Worm (Caenorhabditis elegans) whole organism, L2 larva: ENCODE data around the gene pitr-5.

Source experiments
- C34F6.9 ChIP-seq: fragments of 150-350 bp; optimal IDR thresholded peaks from 2 replicates; lab custom pipeline; 2014; ENCODE audit warnings: missing biosample characterization, missing genetic modification characterization
- F13H6.1 ChIP-seq: sonication (generic microtip); optimal IDR thresholded peaks from 2 replicates; lab custom pipeline; 2016; ENCODE audit warnings: missing genetic modification characterization, missing compliant biosample characterization
- R02D3.7 ChIP-seq: fragments of 150-350 bp; optimal IDR thresholded peaks from 2 replicates; lab custom pipeline; 2014; ENCODE audit warnings: missing biosample characterization, missing genetic modification characterization
- ZK546.5 ChIP-seq: sonication (generic microtip); optimal IDR thresholded peaks from 2 replicates; lab custom pipeline; 2017; ENCODE audit warnings: missing biosample characterization, missing genetic modification characterization
- ama-1 ChIP-seq: fragments of 150-350 bp; optimal IDR thresholded peaks from 2 replicates; lab custom pipeline; 2018; ENCODE audit warnings: inconsistent platforms
- blmp-1 ChIP-seq: sonication (generic microtip); optimal IDR thresholded peaks from 2 replicates; lab custom pipeline; 2017; ENCODE audit warnings: missing genetic modification characterization, mild to moderate bottlenecking, missing compliant biosample characterization, antibody characterized with exemption, moderate library complexity; ENCODE audit not compliant: insufficient read depth
- ceh-16 ChIP-seq: fragments of 150-350 bp; optimal IDR thresholded peaks from 2 replicates; lab custom pipeline; 2014; ENCODE audit warnings: missing biosample characterization, missing genetic modification characterization
- ceh-82 ChIP-seq: fragments of 150-350 bp; optimal IDR thresholded peaks from 2 replicates; lab custom pipeline; 2014; ENCODE audit warnings: missing biosample characterization, missing genetic modification characterization
- crh-2 ChIP-seq: sonication (generic microtip); optimal IDR thresholded peaks from 2 replicates; lab custom pipeline; 2017; ENCODE audit warnings: missing biosample characterization, missing genetic modification characterization
- elt-1 ChIP-seq: fragments of 150-350 bp; optimal IDR thresholded peaks from 2 replicates; lab custom pipeline; 2014; ENCODE audit warnings: missing biosample characterization, missing genetic modification characterization
- elt-3 ChIP-seq: sonication (generic microtip); optimal IDR thresholded peaks from 2 replicates; lab custom pipeline; 2017; ENCODE audit warnings: missing biosample characterization, missing genetic modification characterization
- fos-1 ChIP-seq: fragments of 150-350 bp; optimal IDR thresholded peaks from 2 replicates; lab custom pipeline; 2014; ENCODE audit warnings: missing biosample characterization, missing genetic modification characterization
- gmeb-1 ChIP-seq: fragments of 150-350 bp; optimal IDR thresholded peaks from 2 replicates; lab custom pipeline; 2014; ENCODE audit warnings: missing biosample characterization, missing genetic modification characterization
- lin-11 ChIP-seq: fragments of 150-350 bp; sonication (generic microtip); optimal IDR thresholded peaks from 2 replicates; lab custom pipeline; 2014; ENCODE audit warnings: missing biosample characterization, missing genetic modification characterization, inconsistent platforms, mixed read lengths
- lin-13 ChIP-seq: fragments of 150-350 bp; optimal IDR thresholded peaks from 2 replicates; lab custom pipeline; 2014; ENCODE audit warnings: missing biosample characterization, missing genetic modification reagents, missing genetic modification characterization
- lin-39 ChIP-seq: fragments of 150-350 bp; optimal IDR thresholded peaks from 2 replicates; lab custom pipeline; 2014; ENCODE audit warnings: missing biosample characterization, missing genetic modification reagents, missing genetic modification characterization
- lsy-2 ChIP-seq, 2 experiments: fragments of 150-350 bp in 1 of 2; sonication (generic microtip) in 1 of 2; optimal IDR thresholded peaks; 2 replicates each; lab custom pipeline; 2014 to 2017; ENCODE audit warnings: missing biosample characterization in 2 of 2, missing genetic modification characterization in 2 of 2
- mab-5 ChIP-seq: fragments of 150-350 bp; optimal IDR thresholded peaks from 2 replicates; lab custom pipeline; 2014; ENCODE audit warnings: missing biosample characterization, missing genetic modification characterization
- mbf-1 ChIP-seq: sonication (generic microtip); optimal IDR thresholded peaks from 2 replicates; lab custom pipeline; 2017; ENCODE audit warnings: missing biosample characterization, missing genetic modification characterization
- mdl-1 ChIP-seq, 2 experiments: fragments of 150-350 bp in 1 of 2; sonication (generic microtip) in 1 of 2; optimal IDR thresholded peaks; 2 replicates each; lab custom pipeline; 2017; ENCODE audit warnings: missing biosample characterization in 2 of 2, missing genetic modification characterization in 2 of 2
- nhr-10 ChIP-seq: sonication (generic microtip); optimal IDR thresholded peaks from 2 replicates; lab custom pipeline; 2017; ENCODE audit warnings: missing biosample characterization, missing genetic modification characterization
- nhr-11 ChIP-seq: fragments of 150-350 bp; optimal IDR thresholded peaks from 2 replicates; lab custom pipeline; 2014; ENCODE audit warnings: missing biosample characterization, missing genetic modification characterization
- nhr-12 ChIP-seq: fragments of 150-350 bp; optimal IDR thresholded peaks from 2 replicates; lab custom pipeline; 2014; ENCODE audit warnings: missing biosample characterization, missing genetic modification characterization
- nhr-129 ChIP-seq: fragments of 150-350 bp; optimal IDR thresholded peaks from 2 replicates; lab custom pipeline; 2014; ENCODE audit warnings: missing biosample characterization, missing genetic modification characterization
- nhr-21 ChIP-seq: fragments of 150-350 bp; optimal IDR thresholded peaks from 2 replicates; lab custom pipeline; 2014; ENCODE audit warnings: missing biosample characterization, missing genetic modification characterization
- nhr-23 ChIP-seq: fragments of 150-350 bp; optimal IDR thresholded peaks from 2 replicates; lab custom pipeline; 2014; ENCODE audit warnings: missing biosample characterization, missing genetic modification reagents, missing genetic modification characterization
- nhr-237 ChIP-seq: fragments of 150-350 bp; optimal IDR thresholded peaks from 2 replicates; lab custom pipeline; 2014; ENCODE audit warnings: missing biosample characterization, missing genetic modification characterization
- nhr-25 ChIP-seq: fragments of 150-350 bp; sonication (generic microtip); optimal IDR thresholded peaks from 3 replicates; lab custom pipeline; 2014; ENCODE audit warnings: missing biosample characterization, missing genetic modification characterization
- peb-1 ChIP-seq: fragments of 150-350 bp; optimal IDR thresholded peaks from 2 replicates; lab custom pipeline; 2014; ENCODE audit warnings: missing biosample characterization, missing genetic modification characterization
- sem-4 ChIP-seq: fragments of 150-350 bp; optimal IDR thresholded peaks from 2 replicates; lab custom pipeline; 2014; ENCODE audit warnings: missing biosample characterization, missing genetic modification reagents, missing genetic modification characterization
- skn-1 ChIP-seq: sonication (generic microtip); optimal IDR thresholded peaks from 2 replicates; lab custom pipeline; 2017; ENCODE audit warnings: missing biosample characterization, missing genetic modification characterization
- sma-3 ChIP-seq: sonication (generic microtip); optimal IDR thresholded peaks from 2 replicates; lab custom pipeline; 2016; ENCODE audit warnings: missing genetic modification reagents, missing genetic modification characterization, missing compliant biosample characterization
- sma-9 ChIP-seq, 2 experiments: fragments of 150-350 bp in 1 of 2; sonication (generic microtip) in 1 of 2; optimal IDR thresholded peaks; 2 replicates each; lab custom pipeline; 2014 to 2016; ENCODE audit warnings: missing genetic modification characterization in 2 of 2, mild to moderate bottlenecking in 1 of 2, missing biosample characterization in 1 of 2, missing compliant biosample characterization in 1 of 2, missing genetic modification reagents in 1 of 2, moderate library complexity in 1 of 2
- unc-55 ChIP-seq: fragments of 150-350 bp; sonication (generic microtip); optimal IDR thresholded peaks from 3 replicates; lab custom pipeline; 2014; ENCODE audit warnings: missing biosample characterization, missing genetic modification reagents, missing genetic modification characterization
- unc-62 ChIP-seq: fragments of 150-350 bp; optimal IDR thresholded peaks from 2 replicates; lab custom pipeline; 2014; ENCODE audit warnings: missing biosample characterization, missing genetic modification reagents, missing genetic modification characterization
- zag-1 ChIP-seq: fragments of 150-350 bp; optimal IDR thresholded peaks from 2 replicates; lab custom pipeline; 2014; ENCODE audit warnings: missing biosample characterization, missing genetic modification characterization
- ztf-1 ChIP-seq: fragments of 200-800 bp; sonication (Bioruptor generic); conservative IDR thresholded peaks from 2 replicates; pipeline ENCODE4 v1.3.6; 2022; ENCODE audit warnings: missing genetic modification characterization, missing compliant biosample characterization
- ztf-11 ChIP-seq: sonication (generic microtip); optimal IDR thresholded peaks from 2 replicates; lab custom pipeline; 2017; ENCODE audit warnings: missing biosample characterization, missing genetic modification characterization
- ztf-4 ChIP-seq: fragments of 150-350 bp; optimal IDR thresholded peaks from 2 replicates; lab custom pipeline; 2014; ENCODE audit warnings: missing biosample characterization, missing genetic modification characterization

pitr-5 gene

ce11 chrV:7231524-7231923 is 46.9 kb downstream of the pitr-5 start:
- TF ChIP-seq ceh-16 (tag; lab: Kevin White, UChicago): no peak
- TF ChIP-seq ztf-11: no peak
- TF ChIP-seq nhr-10 (tag; lab: Kevin White, UChicago): no peak
- no peak for TF ChIP-seq lin-13
- no peak for TF ChIP-seq lin-39 (tag; lab: Kevin White, UChicago)
- TF ChIP-seq nhr-129 (tag; lab: Kevin White, UChicago): no peak
- no peak for TF ChIP-seq lsy-2 (tag; optimal IDR thresholded peaks at IDR 0.05; lab: Kevin White, UChicago)

ce11 chrV:7234726-7235125 is 50.1 kb downstream of the pitr-5 start, which contains the start of gene C05C8.5:
Gene C05C8.5, minus strand, starts transcription at chrV:7234826.
- TF ChIP-seq ZK546.5 (tag; lab: Kevin White, UChicago): no peak
- TF ChIP-seq skn-1 (tag; lab: Kevin White, UChicago): no peak
- no peak for TF ChIP-seq ceh-82
- no peak for TF ChIP-seq ama-1 (lab: Kevin White, UChicago)
- no peak for TF ChIP-seq nhr-25 (tag; lab: Kevin White, UChicago)
- TF ChIP-seq nhr-11 (tag; lab: Kevin White, UChicago): no peak
- no peak for TF ChIP-seq nhr-21 (tag; lab: Kevin White, UChicago)
- TF ChIP-seq ztf-11: no peak
- no peak for TF ChIP-seq lsy-2 (tag; optimal IDR thresholded peaks at IDR 0.05; lab: Kevin White, UChicago)
- no peak for TF ChIP-seq fos-1 (tag; lab: Kevin White, UChicago)
- TF ChIP-seq nhr-10 (tag; lab: Kevin White, UChicago): no peak
- no peak for TF ChIP-seq lin-13
- TF ChIP-seq mdl-1 (tag; optimal IDR thresholded peaks at IDR 0.05; lab: Kevin White, UChicago): no peak
- TF ChIP-seq elt-3 (tag; lab: Kevin White, UChicago): no peak
- TF ChIP-seq elt-1 (tag; lab: Kevin White, UChicago): no peak
- no peak for TF ChIP-seq sma-3 (GFP tag; lab: Kevin White, UChicago)
- TF ChIP-seq mbf-1 (tag; lab: Kevin White, UChicago): no peak
- no peak for TF ChIP-seq unc-55 (GFP tag; lab: Kevin White, UChicago)
- no peak for TF ChIP-seq ceh-16 (tag; lab: Kevin White, UChicago)
- TF ChIP-seq mab-5 (tag; lab: Kevin White, UChicago): no peak
- TF ChIP-seq, all 48 proteins: peak for 0

- TF ChIP-seq mab-5 (tag; lab: Kevin White, UChicago) (no peak), fos-1 (tag; lab: Kevin White, UChicago) (no peak), nhr-129 (tag; lab: Kevin White, UChicago) (no peak), lin-39 (tag; lab: Kevin White, UChicago) (no peak), nhr-25 (tag; lab: Kevin White, UChicago) (no peak), nhr-237 (tag; lab: Kevin White, UChicago) (no peak), ceh-82 (no peak), blmp-1 (tag; lab: Kevin White, UChicago) (no peak), zag-1 (tag; lab: Kevin White, UChicago) (no peak), unc-62 (GFP tag; lab: Kevin White, UChicago) (no peak), lin-11 (no peak), ztf-1 (GFP tag; lab: Robert Waterston, UW) (no peak), skn-1 (tag; lab: Kevin White, UChicago) (no peak), mbf-1 (tag; lab: Kevin White, UChicago) (no peak), ztf-4 (tag; lab: Kevin White, UChicago) (no peak), C34F6.9 (tag; lab: Kevin White, UChicago) (no peak), ama-1 (lab: Kevin White, UChicago) (no peak)
Observed at ce11 chrV:7236694-7237093, 52.0 kb downstream of the pitr-5 start.

DNA sequence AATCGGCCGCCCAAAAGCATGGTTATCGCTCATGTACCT is 52.3 kb downstream of the pitr-5 start, which contains the start of gene hpo-9:
Gene hpo-9, minus strand, starts transcription at position 37 of the 39 bp plus-strand sequence.
- TF ChIP-seq sma-3 (GFP tag; lab: Kevin White, UChicago): no peak
- no peak for TF ChIP-seq F13H6.1 (tag; lab: Kevin White, UChicago)
- no peak for TF ChIP-seq fos-1 (tag; lab: Kevin White, UChicago)
- no peak for TF ChIP-seq blmp-1 (tag; lab: Kevin White, UChicago)

ce11 chrV:7237133-7237532 is 52.5 kb downstream of the pitr-5 start, which contains the start of gene hyls-1:
Gene hyls-1, plus strand, starts transcription at chrV:7237381.
- TF ChIP-seq mbf-1 (tag; lab: Kevin White, UChicago) (no peak), unc-55 (GFP tag; lab: Kevin White, UChicago) (peak; percentile 95), sma-3 (GFP tag; lab: Kevin White, UChicago) (peak; percentile 85), blmp-1 (tag; lab: Kevin White, UChicago) (peak; percentile 40), sma-9 (GFP tag; optimal IDR thresholded peaks at IDR 0.05; lab: Kevin White, UChicago) (peak; percentile 77), sma-9 (tag; optimal IDR thresholded peaks at IDR 0.05; lab: Kevin White, UChicago) (no peak), nhr-11 (tag; lab: Kevin White, UChicago) (no peak), lin-13 (peak; percentile 83), gmeb-1 (tag; lab: Kevin White, UChicago) (peak; percentile 97), lin-39 (tag; lab: Kevin White, UChicago) (no peak), lin-11 (peak; percentile 88), sem-4 (tag; lab: Kevin White, UChicago) (peak; percentile 70), nhr-25 (tag; lab: Kevin White, UChicago) (peak; percentile 85), mab-5 (tag; lab: Kevin White, UChicago) (peak; percentile 64), crh-2 (tag; lab: Kevin White, UChicago) (peak; percentile 91), ceh-82 (peak; percentile 73), unc-62 (GFP tag; lab: Kevin White, UChicago) (no peak), F13H6.1 (tag; lab: Kevin White, UChicago) (peak; percentile 78), nhr-10 (tag; lab: Kevin White, UChicago) (no peak), nhr-237 (tag; lab: Kevin White, UChicago) (peak; percentile 57), elt-3 (tag; lab: Kevin White, UChicago) (no peak), nhr-23 (tag; lab: Kevin White, UChicago) (no peak), peb-1 (tag; lab: Kevin White, UChicago) (no peak), nhr-129 (tag; lab: Kevin White, UChicago) (peak; percentile 80), nhr-12 (no peak), ceh-16 (tag; lab: Kevin White, UChicago) (no peak), C34F6.9 (tag; lab: Kevin White, UChicago) (peak; percentile 79), zag-1 (tag; lab: Kevin White, UChicago) (peak; percentile 52), ZK546.5 (tag; lab: Kevin White, UChicago) (peak; percentile 16), lsy-2 (tag; optimal IDR thresholded peaks at IDR 0.05; lab: Kevin White, UChicago) (peak; percentile 71 to 88), elt-1 (tag; lab: Kevin White, UChicago) (no peak), ztf-4 (tag; lab: Kevin White, UChicago) (peak; percentile 53), R02D3.7 (tag; lab: Kevin White, UChicago) (peak; percentile 1)
